Worm (Caenorhabditis elegans): ENCODE results near the gene qua-1.
A peak's percentile ranks its signal among the peaks of the same experiment; 100 is the strongest.

qua-1 gene

DNA sequence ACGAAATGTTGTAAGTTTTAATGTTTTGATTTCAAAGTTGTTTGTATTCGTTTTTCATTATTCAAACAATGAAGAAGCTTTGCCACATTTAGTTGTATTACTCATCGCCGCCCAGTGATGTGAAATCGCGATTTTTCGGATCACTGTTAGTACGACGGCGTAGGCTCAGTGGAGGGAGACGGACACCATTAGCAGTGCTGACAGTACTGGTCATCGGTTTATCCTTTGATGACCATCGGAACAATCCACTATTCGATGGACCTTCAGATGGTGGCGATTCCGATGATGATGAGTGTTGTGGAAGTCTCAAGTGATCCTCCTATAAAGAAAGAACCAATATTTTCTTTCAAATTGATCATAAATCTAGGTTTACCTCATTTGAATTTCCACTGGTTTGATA lies 11.1 kb upstream of the qua-1 start:
- TF ChIP-seq snpc-4 (GFP tag; optimal IDR thresholded peaks at IDR 0.05) (no peak), snpc-4 (tag; optimal IDR thresholded peaks at IDR 0.05) (peak in 1 of 4 experiments; percentile 1), tlf-1 (GFP tag; optimal IDR thresholded peaks at IDR 0.05) (peak; percentile 50), ZK185.1 (tag; optimal IDR thresholded peaks at IDR 0.05; ENCODE audit: poor library complexity, severe bottlenecking) (peak; percentile 9), mes-4 (tag; optimal IDR thresholded peaks at IDR 0.05) (peak; percentile 21), F49E8.2 (tag; optimal IDR thresholded peaks at IDR 0.05; ENCODE audit: insufficient read depth) (peak; percentile 21), athp-1 (tag; optimal IDR thresholded peaks at IDR 0.05) (peak; percentile 74), madf-6 (GFP tag; IDR thresholded peaks at IDR 0.05) (peak; percentile 60), hmg-1.2 (GFP tag; IDR thresholded peaks at IDR 0.05) (no peak; the same call in 1 of the 2 replicates), attf-6 (GFP tag; IDR thresholded peaks at IDR 0.05) (0 out of 2 replicates have a peak, but pooled peaks have one; percentile 10), nhr-179 (tag; optimal IDR thresholded peaks at IDR 0.05) (no peak), ama-1 (optimal IDR thresholded peaks at IDR 0.05) (no peak), ama-1 (GFP tag; optimal IDR thresholded peaks at IDR 0.05) (peak in 1 of 2 experiments; percentile 33), Y53G8AR.9 (GFP tag; conservative IDR thresholded peaks at IDR 0.05) (peak; percentile 78), lin-26 (GFP tag; IDR thresholded peaks at IDR 0.05) (0 out of 2 replicates have a peak, but pooled peaks have one; percentile 29), sdz-38 (tag; optimal IDR thresholded peaks at IDR 0.05) (no peak), ekl-4 (GFP tag; IDR thresholded peaks at IDR 0.05) (0 out of 2 replicates have a peak, but pooled peaks have one; percentile 15), rpc-1 (optimal IDR thresholded peaks at IDR 0.05) (no peak), rpc-1 (tag; optimal IDR thresholded peaks at IDR 0.05) (no peak)

DNA sequence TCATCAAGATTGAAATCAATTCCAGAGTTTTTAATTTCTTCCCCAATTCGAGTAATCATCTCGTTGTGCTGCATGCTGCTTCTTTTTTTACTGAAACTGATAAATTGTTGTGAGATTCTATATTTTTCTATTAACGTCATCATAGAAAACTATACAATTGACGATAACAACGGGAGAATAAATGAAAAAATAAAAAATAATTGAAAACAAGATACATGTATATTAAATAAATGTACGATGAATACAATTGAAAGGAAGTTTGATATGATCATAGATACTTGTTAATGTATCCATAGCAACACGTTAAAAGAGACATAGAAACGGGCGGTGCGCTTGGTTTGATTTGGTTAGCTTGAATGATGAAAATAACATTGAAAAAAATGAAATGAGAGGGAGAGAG lies 8.1 kb upstream of the qua-1 start, which contains the start of gene T05C12.8:
T05C12.8 (minus strand) TSS at position 101 of the 400 bp plus-strand sequence.
- no peak for TF ChIP-seq egl-44 (GFP tag; IDR thresholded peaks at IDR 0.05)
- no peak for TF ChIP-seq zfh-2 (GFP tag; conservative IDR thresholded peaks at IDR 0.05)
- no peak for TF ChIP-seq ama-1 (optimal IDR thresholded peaks at IDR 0.05)
- TF ChIP-seq ama-1 (GFP tag; optimal IDR thresholded peaks at IDR 0.05), result no peak

DNA sequence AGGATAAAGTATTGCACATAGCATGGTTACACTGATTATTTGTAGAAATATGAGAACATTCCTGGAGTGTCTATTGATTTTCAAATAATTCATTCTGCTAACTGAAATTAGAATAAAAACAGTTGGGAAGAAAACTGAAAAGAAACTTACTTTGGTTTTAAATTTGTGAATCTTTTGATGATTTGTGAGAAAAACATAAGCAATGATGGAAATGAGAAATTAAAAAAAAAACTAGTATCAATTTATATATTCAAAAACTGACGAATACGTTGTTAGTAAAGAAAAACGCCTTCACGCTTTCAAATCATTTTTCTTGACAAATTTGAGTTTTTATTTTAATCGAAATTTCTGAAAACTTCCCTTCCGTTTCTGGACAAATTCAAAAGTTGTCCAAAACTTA lies 5.5 kb upstream of the qua-1 start, which contains the start of gene T05C12.9:
T05C12.9 (minus strand) TSS at position 101 of the 400 bp plus-strand sequence.
- TF ChIP-seq ceh-58 (GFP tag; IDR thresholded peaks at IDR 0.05) (no peak), F10E7.11 (tag; optimal IDR thresholded peaks at IDR 0.05) (no peak), attf-6 (GFP tag; IDR thresholded peaks at IDR 0.05) (no peak), aptf-3 (GFP tag; IDR thresholded peaks at IDR 0.05) (no peak), mel-28 (tag; optimal IDR thresholded peaks at IDR 0.05; ENCODE audit: borderline replicate concordance) (no peak), nhr-27 (tag; optimal IDR thresholded peaks at IDR 0.05) (no peak), attf-5 (GFP tag; optimal IDR thresholded peaks at IDR 0.05) (no peak), nfya-2 (GFP tag; IDR thresholded peaks at IDR 0.05) (no peak), attf-3 (GFP tag; conservative IDR thresholded peaks at IDR 0.05) (no peak), F22D6.2 (tag; optimal IDR thresholded peaks at IDR 0.05) (no peak), madf-10 (tag; optimal IDR thresholded peaks at IDR 0.05) (no peak), ceh-79 (tag; optimal IDR thresholded peaks at IDR 0.05) (no peak), rec-8 (tag; optimal IDR thresholded peaks at IDR 0.05) (no peak), xnd-1 (tag; optimal IDR thresholded peaks at IDR 0.05) (no peak), F57A8.1 (GFP tag; optimal IDR thresholded peaks at IDR 0.05) (no peak), lin-54 (GFP tag; optimal IDR thresholded peaks at IDR 0.05) (no peak), hrde-1 (tag; optimal IDR thresholded peaks at IDR 0.05; ENCODE audit: borderline replicate concordance) (no peak), madf-8 (GFP tag; conservative IDR thresholded peaks at IDR 0.05) (no peak), bed-1 (GFP tag; IDR thresholded peaks at IDR 0.05) (no peak)

Data from whole organism, young adult.